Worm (Caenorhabditis elegans): ENCODE results near the gene cyp-33D3.

The cyp-33D3 gene

ce11 chrV:18810705-18811104 lies 26.3 kb downstream of the cyp-33D3 start, which contains the start of gene C54E10.3:
TSS of gene C54E10.3 (plus strand) at chrV:18811005.
- TF ChIP-seq W03F9.2 (tag; optimal IDR thresholded peaks at IDR 0.05) (no peak), him-1 (tag; optimal IDR thresholded peaks at IDR 0.05) (no peak), dao-5 (tag; optimal IDR thresholded peaks at IDR 0.05) (no peak)

DNA sequence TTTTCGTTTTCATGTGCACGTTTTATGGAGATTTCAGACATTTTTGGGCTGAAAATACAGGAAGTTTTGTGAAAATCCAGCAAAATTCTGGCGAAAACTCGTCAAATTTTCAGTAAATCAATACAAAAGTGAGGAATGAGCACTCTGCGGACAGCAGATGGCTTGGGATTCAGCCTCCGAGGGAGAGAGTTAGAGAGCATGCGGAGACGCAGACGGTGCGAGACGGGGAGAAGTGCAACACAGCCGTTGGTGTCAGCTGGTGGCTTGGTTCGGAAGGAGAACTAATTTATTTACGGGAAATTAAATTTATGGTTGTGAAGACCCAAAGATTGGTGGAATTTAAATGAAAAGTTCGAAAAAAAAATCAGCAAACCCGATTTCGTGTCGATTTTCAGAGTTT lies 28.4 kb downstream of the cyp-33D3 start, which contains the start of gene C54E10.6:
C54E10.6 (minus strand) TSS at position 109 of the 400 bp plus-strand sequence.
- TF ChIP-seq W03F9.2 (tag; optimal IDR thresholded peaks at IDR 0.05) (no peak), dao-5 (tag; optimal IDR thresholded peaks at IDR 0.05) (no peak), him-1 (tag; optimal IDR thresholded peaks at IDR 0.05) (no peak)

ce11 chrV:18806409-18806808 lies 30.6 kb downstream of the cyp-33D3 start, which contains the start of gene sri-10:
TSS of gene sri-10 (minus strand) at chrV:18806509.
- TF ChIP-seq him-1 (tag; optimal IDR thresholded peaks at IDR 0.05) (no peak), W03F9.2 (tag; optimal IDR thresholded peaks at IDR 0.05) (no peak), dao-5 (tag; optimal IDR thresholded peaks at IDR 0.05) (no peak)

ce11 chrV:18803260-18803659 lies 33.8 kb downstream of the cyp-33D3 start, which contains the start of gene C54E10.10:
TSS of gene C54E10.10 (minus strand) at chrV:18803360.
- TF ChIP-seq dao-5 (tag; optimal IDR thresholded peaks at IDR 0.05) (no peak), W03F9.2 (tag; optimal IDR thresholded peaks at IDR 0.05) (no peak), him-1 (tag; optimal IDR thresholded peaks at IDR 0.05) (no peak)

ce11 chrV:18802077-18802476 lies 34.9 kb downstream of the cyp-33D3 start, which contains the start of gene C54E10.11:
TSS of gene C54E10.11 (minus strand) at chrV:18802177.
- TF ChIP-seq W03F9.2 (tag; optimal IDR thresholded peaks at IDR 0.05) (no peak), dao-5 (tag; optimal IDR thresholded peaks at IDR 0.05) (no peak), him-1 (tag; optimal IDR thresholded peaks at IDR 0.05) (no peak)

- TF ChIP-seq him-1 (tag; optimal IDR thresholded peaks at IDR 0.05): no peak
- no peak for TF ChIP-seq W03F9.2 (tag; optimal IDR thresholded peaks at IDR 0.05)
- TF ChIP-seq dao-5 (tag; optimal IDR thresholded peaks at IDR 0.05): no peak
Measured at ce11 chrV:18800811-18801210, 36.2 kb downstream of the cyp-33D3 start, which contains the start of gene nhr-170. TSS of gene nhr-170 (minus strand) at chrV:18800826.

ce11 chrV:18790658-18791057 lies 46.4 kb downstream of the cyp-33D3 start, which contains the start of gene nhr-231:
TSS of gene nhr-231 (plus strand) at chrV:18790958.
- TF ChIP-seq W03F9.2 (tag; optimal IDR thresholded peaks at IDR 0.05): no peak
- no peak for TF ChIP-seq dao-5 (tag; optimal IDR thresholded peaks at IDR 0.05)
- TF ChIP-seq him-1 (tag; optimal IDR thresholded peaks at IDR 0.05): no peak

- TF ChIP-seq W03F9.2 (tag; optimal IDR thresholded peaks at IDR 0.05) (no peak), dao-5 (tag; optimal IDR thresholded peaks at IDR 0.05) (no peak), him-1 (tag; optimal IDR thresholded peaks at IDR 0.05) (no peak)
Measured at ce11 chrV:18787417-18787918, 49.6 kb downstream of the cyp-33D3 start, which contains the start of gene Y17D7B.2. TSS of gene Y17D7B.2 (plus strand) at chrV:18787739.

ce11 chrV:18786694-18787093 lies 50.3 kb downstream of the cyp-33D3 start, which contains the start of gene Y17D7B.3:
TSS of gene Y17D7B.3 (minus strand) at chrV:18786794.
- no peak for TF ChIP-seq W03F9.2 (tag; optimal IDR thresholded peaks at IDR 0.05)
- no peak for TF ChIP-seq dao-5 (tag; optimal IDR thresholded peaks at IDR 0.05)
- TF ChIP-seq him-1 (tag; optimal IDR thresholded peaks at IDR 0.05): no peak

- TF ChIP-seq W03F9.2 (tag; optimal IDR thresholded peaks at IDR 0.05) (no peak), him-1 (tag; optimal IDR thresholded peaks at IDR 0.05) (no peak), dao-5 (tag; optimal IDR thresholded peaks at IDR 0.05) (no peak)
Measured at ce11 chrV:18783474-18783873, 53.6 kb downstream of the cyp-33D3 start, which contains the start of gene Y17D7B.10. TSS of gene Y17D7B.10 (plus strand) at chrV:18783716.

DNA sequence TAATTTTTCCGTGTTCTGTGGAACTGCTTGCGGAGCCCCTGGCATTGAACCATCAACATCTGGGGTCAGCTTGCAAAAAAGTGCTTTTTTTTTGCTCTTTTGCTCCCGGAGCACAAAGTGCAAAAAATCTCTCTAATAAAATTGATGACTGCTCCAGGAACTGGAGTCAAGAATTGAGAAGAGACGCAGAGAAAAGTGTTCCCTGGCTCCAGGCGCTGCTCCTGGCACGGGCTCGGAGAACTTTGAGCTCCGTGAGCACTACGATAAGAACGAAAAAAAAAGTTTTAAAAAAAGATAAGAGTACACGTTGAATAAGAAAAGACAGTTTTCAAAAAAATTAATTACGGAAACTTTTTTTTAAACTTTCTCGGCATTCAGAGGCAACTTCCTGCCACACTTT lies 54.3 kb downstream of the cyp-33D3 start:
- TF ChIP-seq dao-5 (tag; optimal IDR thresholded peaks at IDR 0.05) (no peak), W03F9.2 (tag; optimal IDR thresholded peaks at IDR 0.05) (no peak), him-1 (tag; optimal IDR thresholded peaks at IDR 0.05) (no peak)

Data from whole organism, L4/young adult.